Worm (Caenorhabditis elegans) whole organism, L2 larva: Measurements from ENCODE around the gene cya-2.
"Not testable (repeated sequence)": the region's sequence is repeated elsewhere in the genome, so short reads cannot be mapped to it uniquely, and the experiment has no call there.

Source experiments
- C34F6.9 ChIP-seq: fragments of 150-350 bp; optimal IDR thresholded peaks from 2 replicates; lab custom pipeline; 2014; ENCODE audit warnings: missing biosample characterization, missing genetic modification characterization
- F13H6.1 ChIP-seq: sonication (generic microtip); optimal IDR thresholded peaks from 2 replicates; lab custom pipeline; 2016; ENCODE audit warnings: missing genetic modification characterization, missing compliant biosample characterization
- R02D3.7 ChIP-seq: fragments of 150-350 bp; optimal IDR thresholded peaks from 2 replicates; lab custom pipeline; 2014; ENCODE audit warnings: missing biosample characterization, missing genetic modification characterization
- Y55F3AM.14 ChIP-seq: fragments of 200-800 bp; sonication (Bioruptor generic); optimal IDR thresholded peaks from 2 replicates; lab custom pipeline; 2018; ENCODE audit warnings: mild to moderate bottlenecking, missing genetic modification characterization, missing compliant biosample characterization
- ama-1 ChIP-seq: fragments of 150-350 bp; optimal IDR thresholded peaks from 2 replicates; lab custom pipeline; 2018; ENCODE audit warnings: inconsistent platforms
- blmp-1 ChIP-seq: sonication (generic microtip); optimal IDR thresholded peaks from 2 replicates; lab custom pipeline; 2017; ENCODE audit warnings: missing genetic modification characterization, mild to moderate bottlenecking, missing compliant biosample characterization, antibody characterized with exemption, moderate library complexity; ENCODE audit not compliant: insufficient read depth
- dmd-4 ChIP-seq: sonication (generic microtip); optimal IDR thresholded peaks from 2 replicates; lab custom pipeline; 2017; ENCODE audit warnings: missing biosample characterization, missing genetic modification characterization
- egl-27 ChIP-seq: sonication (generic microtip); optimal IDR thresholded peaks from 3 replicates; lab custom pipeline; 2017; ENCODE audit warnings: missing biosample characterization, missing genetic modification reagents, missing genetic modification characterization
- elt-1 ChIP-seq: fragments of 150-350 bp; optimal IDR thresholded peaks from 2 replicates; lab custom pipeline; 2014; ENCODE audit warnings: missing biosample characterization, missing genetic modification characterization
- elt-3 ChIP-seq: sonication (generic microtip); optimal IDR thresholded peaks from 2 replicates; lab custom pipeline; 2017; ENCODE audit warnings: missing biosample characterization, missing genetic modification characterization
- fos-1 ChIP-seq: fragments of 150-350 bp; optimal IDR thresholded peaks from 2 replicates; lab custom pipeline; 2014; ENCODE audit warnings: missing biosample characterization, missing genetic modification characterization
- lin-11 ChIP-seq: fragments of 150-350 bp; sonication (generic microtip); optimal IDR thresholded peaks from 2 replicates; lab custom pipeline; 2014; ENCODE audit warnings: missing biosample characterization, missing genetic modification characterization, inconsistent platforms, mixed read lengths
- mab-5 ChIP-seq: fragments of 150-350 bp; optimal IDR thresholded peaks from 2 replicates; lab custom pipeline; 2014; ENCODE audit warnings: missing biosample characterization, missing genetic modification characterization
- mbf-1 ChIP-seq: sonication (generic microtip); optimal IDR thresholded peaks from 2 replicates; lab custom pipeline; 2017; ENCODE audit warnings: missing biosample characterization, missing genetic modification characterization
- mdl-1 ChIP-seq, 2 experiments: fragments of 150-350 bp in 1 of 2; sonication (generic microtip) in 1 of 2; optimal IDR thresholded peaks; 2 replicates each; lab custom pipeline; 2017; ENCODE audit warnings: missing biosample characterization in 2 of 2, missing genetic modification characterization in 2 of 2
- nhr-10 ChIP-seq: sonication (generic microtip); optimal IDR thresholded peaks from 2 replicates; lab custom pipeline; 2017; ENCODE audit warnings: missing biosample characterization, missing genetic modification characterization
- nhr-11 ChIP-seq: fragments of 150-350 bp; optimal IDR thresholded peaks from 2 replicates; lab custom pipeline; 2014; ENCODE audit warnings: missing biosample characterization, missing genetic modification characterization
- nhr-12 ChIP-seq: fragments of 150-350 bp; optimal IDR thresholded peaks from 2 replicates; lab custom pipeline; 2014; ENCODE audit warnings: missing biosample characterization, missing genetic modification characterization
- nhr-21 ChIP-seq: fragments of 150-350 bp; optimal IDR thresholded peaks from 2 replicates; lab custom pipeline; 2014; ENCODE audit warnings: missing biosample characterization, missing genetic modification characterization
- nhr-23 ChIP-seq: fragments of 150-350 bp; optimal IDR thresholded peaks from 2 replicates; lab custom pipeline; 2014; ENCODE audit warnings: missing biosample characterization, missing genetic modification reagents, missing genetic modification characterization
- nhr-237 ChIP-seq: fragments of 150-350 bp; optimal IDR thresholded peaks from 2 replicates; lab custom pipeline; 2014; ENCODE audit warnings: missing biosample characterization, missing genetic modification characterization
- nhr-25 ChIP-seq: fragments of 150-350 bp; sonication (generic microtip); optimal IDR thresholded peaks from 3 replicates; lab custom pipeline; 2014; ENCODE audit warnings: missing biosample characterization, missing genetic modification characterization
- nhr-6 ChIP-seq: fragments of 150-350 bp; optimal IDR thresholded peaks from 2 replicates; lab custom pipeline; 2014; ENCODE audit warnings: missing biosample characterization, missing genetic modification characterization
- nhr-77 ChIP-seq: fragments of 150-350 bp; optimal IDR thresholded peaks from 2 replicates; lab custom pipeline; 2014; ENCODE audit warnings: missing biosample characterization, missing genetic modification characterization
- sma-3 ChIP-seq: sonication (generic microtip); optimal IDR thresholded peaks from 2 replicates; lab custom pipeline; 2016; ENCODE audit warnings: missing genetic modification reagents, missing genetic modification characterization, missing compliant biosample characterization
- sma-9 ChIP-seq, 2 experiments: fragments of 150-350 bp in 1 of 2; sonication (generic microtip) in 1 of 2; optimal IDR thresholded peaks; 2 replicates each; lab custom pipeline; 2014 to 2016; ENCODE audit warnings: missing genetic modification characterization in 2 of 2, mild to moderate bottlenecking in 1 of 2, missing biosample characterization in 1 of 2, missing compliant biosample characterization in 1 of 2, missing genetic modification reagents in 1 of 2, moderate library complexity in 1 of 2
- snpc-4 ChIP-seq: fragments of 150-350 bp; optimal IDR thresholded peaks from 2 replicates; lab custom pipeline; 2014; ENCODE audit warnings: missing biosample characterization, missing genetic modification characterization
- unc-39 ChIP-seq: fragments of 150-350 bp; optimal IDR thresholded peaks from 2 replicates; lab custom pipeline; 2014; ENCODE audit warnings: missing biosample characterization, missing genetic modification characterization
- unc-62 ChIP-seq: fragments of 150-350 bp; optimal IDR thresholded peaks from 2 replicates; lab custom pipeline; 2014; ENCODE audit warnings: missing biosample characterization, missing genetic modification reagents, missing genetic modification characterization
- zag-1 ChIP-seq: fragments of 150-350 bp; optimal IDR thresholded peaks from 2 replicates; lab custom pipeline; 2014; ENCODE audit warnings: missing biosample characterization, missing genetic modification characterization
- ztf-1 ChIP-seq: fragments of 200-800 bp; sonication (Bioruptor generic); conservative IDR thresholded peaks from 2 replicates; pipeline ENCODE4 v1.3.6; 2022; ENCODE audit warnings: missing genetic modification characterization, missing compliant biosample characterization
- ztf-4 ChIP-seq: fragments of 150-350 bp; optimal IDR thresholded peaks from 2 replicates; lab custom pipeline; 2014; ENCODE audit warnings: missing biosample characterization, missing genetic modification characterization

cya-2 gene

ce11 chrII:2023514-2023913 lies at the start of gene cya-2:
Gene cya-2 (minus strand): TSS chrII:2023614.
- TF ChIP-seq ama-1 (lab: Kevin White, UChicago); mab-5; nhr-11 (tag; lab: Kevin White, UChicago): not testable (repeated sequence)

DNA sequence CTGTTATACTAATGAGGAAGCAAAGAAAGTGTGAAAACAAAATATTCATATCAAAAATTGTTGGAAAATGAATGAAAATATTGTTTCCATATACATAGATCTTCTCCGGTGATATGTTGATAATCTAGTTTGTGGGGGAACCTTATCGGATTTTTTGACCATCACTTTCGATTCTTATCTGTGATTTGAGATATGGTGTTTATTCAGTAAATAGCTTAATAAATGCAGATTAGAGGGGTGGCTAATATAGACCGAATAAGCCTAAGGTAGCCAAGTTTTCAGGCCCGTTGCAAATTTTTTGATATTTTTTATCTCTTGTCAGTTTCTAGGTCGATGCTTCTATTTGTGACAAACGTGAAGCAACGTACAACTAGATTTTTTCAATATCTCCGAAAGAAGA lies 48.0 kb upstream of the cya-2 start, which contains the start of gene F07E5.7:
TSS of gene F07E5.7 (minus strand) at position 101 of the 400 bp plus-strand sequence.
- TF ChIP-seq nhr-12 (tag; lab: Kevin White, UChicago) (no peak), nhr-6 (tag; lab: Kevin White, UChicago) (no peak), elt-1 (tag; lab: Kevin White, UChicago) (no peak), Y55F3AM.14 (no peak), lin-11 (no peak), zag-1 (tag; lab: Kevin White, UChicago) (no peak), ama-1 (lab: Kevin White, UChicago) (no peak)

ce11 chrII:2067451-2068021 lies 44.1 kb upstream of the cya-2 start, which contains the start of gene F07E5.12:
Gene F07E5.12 (plus strand): TSS chrII:2067971.
- not testable (repeated sequence) for TF ChIP-seq fos-1 (tag; lab: Kevin White, UChicago); sma-9 (GFP tag; optimal IDR thresholded peaks at IDR 0.05; lab: Kevin White, UChicago); sma-9 (tag; optimal IDR thresholded peaks at IDR 0.05; lab: Kevin White, UChicago); dmd-4 (tag; lab: Kevin White, UChicago)
- TF ChIP-seq, all 48 proteins: peak for 0; not testable (repeated sequence) for 48

DNA sequence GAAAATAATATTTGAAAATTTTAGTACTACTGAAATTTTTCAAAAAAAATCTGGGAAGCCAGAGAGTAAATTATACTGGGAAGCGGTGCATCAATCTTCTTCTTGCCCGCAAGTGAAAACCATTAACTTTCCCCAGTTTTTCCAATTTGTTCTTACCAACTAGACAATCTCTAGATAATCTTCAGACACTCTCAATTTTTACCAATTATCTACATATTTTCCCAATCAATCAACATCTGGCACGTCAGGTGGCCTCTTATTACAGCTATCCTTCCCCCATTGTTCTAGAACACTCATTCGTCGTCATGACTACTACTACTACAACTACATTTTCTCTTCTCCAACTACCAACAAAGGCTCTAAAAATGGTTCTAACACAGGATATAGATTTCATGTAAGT lies 41.1 kb upstream of the cya-2 start, which contains the start of gene fbxb-6:
TSS of gene fbxb-6 (plus strand) at position 301 of the 400 bp plus-strand sequence.
- TF ChIP-seq nhr-237 (tag; lab: Kevin White, UChicago) = no peak
- TF ChIP-seq ztf-1 (GFP tag; lab: Robert Waterston, UW) = no peak
- TF ChIP-seq nhr-11 (tag; lab: Kevin White, UChicago) = no peak
- TF ChIP-seq nhr-77 (tag; lab: Kevin White, UChicago) = no peak
- no peak for TF ChIP-seq ztf-4
- TF ChIP-seq nhr-6 (tag; lab: Kevin White, UChicago) = no peak
- no peak for TF ChIP-seq nhr-25
- no peak for TF ChIP-seq dmd-4 (tag; lab: Kevin White, UChicago)
- TF ChIP-seq egl-27 (tag; lab: Kevin White, UChicago) = no peak
- TF ChIP-seq mdl-1 (tag; optimal IDR thresholded peaks at IDR 0.05; lab: Kevin White, UChicago) = no peak

DNA sequence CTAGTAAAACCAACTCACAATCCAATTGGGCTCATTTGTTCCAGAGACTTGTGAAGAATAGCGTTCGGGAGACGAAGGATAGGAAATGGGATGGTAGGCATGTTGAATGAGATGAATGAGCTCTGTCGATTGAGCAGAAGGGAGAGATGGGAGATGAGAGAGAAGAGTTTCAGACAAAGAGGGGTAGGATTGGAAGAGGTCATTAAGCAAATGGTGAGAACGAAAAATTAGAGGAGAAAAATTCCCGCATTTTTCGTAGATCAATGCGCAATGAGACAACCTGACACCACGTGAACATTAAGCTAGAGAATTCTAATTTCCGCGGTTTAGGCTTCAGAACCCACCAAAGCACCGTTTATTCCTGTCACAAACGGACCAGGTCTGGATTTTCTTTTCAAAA lies 40.6 kb upstream of the cya-2 start, which contains the start of gene F07E5.13:
TSS of gene F07E5.13 (minus strand) at position 101 of the 400 bp plus-strand sequence.
- TF ChIP-seq mdl-1 (tag; optimal IDR thresholded peaks at IDR 0.05; lab: Kevin White, UChicago) = no peak
- no peak for TF ChIP-seq snpc-4 (tag; lab: Kevin White, UChicago)
- TF ChIP-seq blmp-1 (tag; lab: Kevin White, UChicago) = no peak
- no peak for TF ChIP-seq unc-62 (GFP tag; lab: Kevin White, UChicago)
- no peak for TF ChIP-seq unc-39 (tag; lab: Kevin White, UChicago)
- no peak for TF ChIP-seq F13H6.1 (tag; lab: Kevin White, UChicago)
- TF ChIP-seq mbf-1 (tag; lab: Kevin White, UChicago) = no peak
- no peak for TF ChIP-seq nhr-21 (tag; lab: Kevin White, UChicago)
- TF ChIP-seq nhr-23 (tag; lab: Kevin White, UChicago) = no peak
- TF ChIP-seq nhr-10 = no peak
- no peak for TF ChIP-seq ama-1 (lab: Kevin White, UChicago)
- no peak for TF ChIP-seq C34F6.9 (tag; lab: Kevin White, UChicago)
- no peak for TF ChIP-seq mab-5
- no peak for TF ChIP-seq fos-1 (tag; lab: Kevin White, UChicago)
- no peak for TF ChIP-seq nhr-12 (tag; lab: Kevin White, UChicago)
- TF ChIP-seq R02D3.7 (tag; lab: Kevin White, UChicago) = no peak
- TF ChIP-seq Y55F3AM.14 = no peak
- no peak for TF ChIP-seq elt-3 (tag; lab: Kevin White, UChicago)
- TF ChIP-seq sma-3 (GFP tag; lab: Kevin White, UChicago) = no peak
- no peak for TF ChIP-seq sma-9 (GFP tag; optimal IDR thresholded peaks at IDR 0.05; lab: Kevin White, UChicago)
- TF ChIP-seq sma-9 (tag; optimal IDR thresholded peaks at IDR 0.05; lab: Kevin White, UChicago) = no peak
- TF ChIP-seq, all 48 proteins: peak for 0
